Worm (Caenorhabditis elegans) whole organism, midembryonic: Measurements from ENCODE around the gene ZK930.6.

Experiments
- T22C8.4 ChIP-seq: fragments of 200-800 bp; sonication (Bioruptor generic); IDR thresholded peaks from 2 replicates; pipeline ENCODE4 v1.3.6; 2022; ENCODE audit warnings: missing genetic modification characterization, missing compliant biosample characterization
- cog-1 ChIP-seq: sonication (generic microtip); optimal IDR thresholded peaks from 2 replicates; lab custom pipeline; 2016; ENCODE audit warnings: missing genetic modification characterization, missing compliant biosample characterization
- flt-1 ChIP-seq: fragments of 200-800 bp; sonication (Bioruptor generic); IDR thresholded peaks from 2 replicates; pipeline ENCODE4 v1.3.6; 2022; ENCODE audit warnings: missing genetic modification characterization, missing compliant biosample characterization
- klf-2 ChIP-seq: fragments of 200-800 bp; sonication (Bioruptor generic); conservative IDR thresholded peaks from 2 replicates; pipeline ENCODE4 v1.3.6; 2022; ENCODE audit warnings: missing genetic modification reagents, missing genetic modification characterization, missing compliant biosample characterization
- med-1 ChIP-seq: sonication (generic microtip); optimal IDR thresholded peaks from 2 replicates; lab custom pipeline; 2017; ENCODE audit warnings: missing genetic modification characterization, mild to moderate bottlenecking, missing compliant biosample characterization, antibody characterized with exemption, missing genetic modification reagents; ENCODE audit not compliant: insufficient read depth
- ref-1 ChIP-seq: fragments of 200-800 bp; sonication (Bioruptor generic); conservative IDR thresholded peaks from 2 replicates; pipeline ENCODE4 v1.3.6; 2022; ENCODE audit warnings: missing genetic modification reagents, missing genetic modification characterization, missing compliant biosample characterization
- tab-1 ChIP-seq: fragments of 200-800 bp; sonication (Bioruptor generic); IDR thresholded peaks from 2 replicates; pipeline ENCODE4 v1.3.6; 2022; ENCODE audit warnings: missing genetic modification characterization, missing compliant biosample characterization
- ztf-23 ChIP-seq: fragments of 200-800 bp; sonication (Bioruptor generic); IDR thresholded peaks from 2 replicates; pipeline ENCODE4 v1.3.6; 2022; ENCODE audit warnings: missing genetic modification reagents, missing genetic modification characterization, missing compliant biosample characterization
- ztf-29 ChIP-seq: fragments of 200-800 bp; sonication (Bioruptor generic); IDR thresholded peaks from 2 replicates; pipeline ENCODE4 v1.3.6; 2022; ENCODE audit warnings: missing genetic modification reagents, missing genetic modification characterization, missing compliant biosample characterization

Gene ZK930.6

ce11 chrII:11916555-11916941 is 32.8 kb downstream of the ZK930.6 start:
- TF ChIP-seq tab-1 (GFP tag; lab: Robert Waterston, UW) = no peak
- TF ChIP-seq ref-1 (GFP tag; lab: Robert Waterston, UW) = no peak
- TF ChIP-seq klf-2 (GFP tag; lab: Robert Waterston, UW) = no peak
- TF ChIP-seq ztf-29 = no peak
- TF ChIP-seq med-1 = no peak
- no peak for TF ChIP-seq cog-1 (tag; lab: Kevin White, UChicago)
- TF ChIP-seq flt-1 = no peak
- no peak for TF ChIP-seq ztf-23 (GFP tag; lab: Robert Waterston, UW)
- no peak for TF ChIP-seq T22C8.4 (GFP tag; lab: Robert Waterston, UW)

DNA sequence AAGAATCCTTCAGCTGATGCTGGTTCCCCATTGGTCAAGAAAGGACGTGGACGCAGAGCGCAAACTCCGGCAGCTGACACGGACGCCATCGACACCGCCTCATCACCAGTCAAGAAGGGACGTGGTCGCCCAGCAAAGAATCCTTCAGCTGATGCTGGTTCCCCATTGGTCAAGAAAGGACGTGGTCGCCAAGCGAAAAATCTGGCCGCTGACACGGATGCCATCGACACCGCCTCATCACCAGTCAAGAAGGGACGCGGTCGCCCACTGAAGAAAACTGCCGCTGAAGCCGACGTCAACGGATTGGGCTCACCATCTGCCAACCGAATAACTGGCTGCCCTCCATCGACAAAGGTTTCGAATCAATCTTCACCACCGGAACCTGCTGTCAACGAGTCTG is 33.2 kb downstream of the ZK930.6 start:
- TF ChIP-seq klf-2 (GFP tag; lab: Robert Waterston, UW) (no peak), med-1 (no peak), T22C8.4 (GFP tag; lab: Robert Waterston, UW) (no peak), ref-1 (GFP tag; lab: Robert Waterston, UW) (no peak), flt-1 (no peak), ztf-23 (GFP tag; lab: Robert Waterston, UW) (no peak), cog-1 (tag; lab: Kevin White, UChicago) (no peak), ztf-29 (no peak), tab-1 (GFP tag; lab: Robert Waterston, UW) (no peak)

ce11 chrII:11917530-11917952 is 33.8 kb downstream of the ZK930.6 start:
- TF ChIP-seq klf-2 (GFP tag; lab: Robert Waterston, UW) = no peak
- TF ChIP-seq tab-1 (GFP tag; lab: Robert Waterston, UW) = no peak
- TF ChIP-seq ref-1 (GFP tag; lab: Robert Waterston, UW) = no peak
- TF ChIP-seq med-1 = no peak
- TF ChIP-seq cog-1 (tag; lab: Kevin White, UChicago) = no peak
- no peak for TF ChIP-seq T22C8.4 (GFP tag; lab: Robert Waterston, UW)

ce11 chrII:11922757-11923538 is 39.2 kb downstream of the ZK930.6 start:
- TF ChIP-seq ztf-23 (GFP tag; lab: Robert Waterston, UW) (no peak), klf-2 (GFP tag; lab: Robert Waterston, UW) (no peak), flt-1 (no peak), T22C8.4 (GFP tag; lab: Robert Waterston, UW) (no peak)

DNA sequence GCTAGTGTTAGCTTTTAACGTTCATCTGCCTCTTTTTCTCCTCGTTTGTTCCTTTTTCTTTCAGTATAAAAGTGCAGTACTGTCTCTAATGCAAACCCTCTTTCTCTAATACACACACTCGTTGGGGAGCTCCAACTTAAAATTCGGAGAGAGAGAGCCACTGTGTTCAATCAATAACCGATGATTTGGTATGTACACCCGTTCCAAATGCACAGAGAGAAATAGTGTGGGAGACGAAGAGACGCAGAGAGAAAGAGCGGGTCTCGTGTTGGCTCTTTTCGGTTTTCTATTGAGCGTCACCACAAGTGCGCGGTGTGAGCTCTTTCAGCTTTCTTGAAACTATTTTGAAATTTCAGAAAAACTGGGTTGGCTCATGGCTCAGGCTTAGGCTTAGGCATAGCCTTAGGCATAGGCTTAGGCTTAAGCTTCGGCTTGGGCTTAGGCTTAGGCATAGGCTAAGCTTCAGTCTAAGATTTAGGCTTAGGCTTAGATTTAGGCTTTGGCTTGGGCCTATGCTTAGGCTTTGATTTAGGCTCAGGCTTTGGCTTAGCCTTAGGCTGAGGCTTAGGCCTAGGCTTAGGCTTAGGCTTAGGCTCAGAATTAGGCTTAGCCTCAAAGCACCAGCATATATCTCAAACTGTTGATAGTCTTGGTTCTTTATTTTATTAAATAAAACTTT is 40.0 kb downstream of the ZK930.6 start:
- TF ChIP-seq ztf-29 = peak; percentile 65; the same call in 1 of the 2 replicates
- TF ChIP-seq tab-1 (GFP tag; lab: Robert Waterston, UW) = no peak
- TF ChIP-seq ref-1 (GFP tag; lab: Robert Waterston, UW) = 0 out of 2 replicates have a peak, but pooled peaks have one; percentile 12
- TF ChIP-seq klf-2 (GFP tag; lab: Robert Waterston, UW) = no peak
- no peak for TF ChIP-seq flt-1
- no peak for TF ChIP-seq T22C8.4 (GFP tag; lab: Robert Waterston, UW)
- TF ChIP-seq ztf-23 (GFP tag; lab: Robert Waterston, UW) = no peak
- no peak for TF ChIP-seq med-1
- TF ChIP-seq cog-1 (tag; lab: Kevin White, UChicago) = no peak

ce11 chrII:11925203-11925602 is 41.5 kb downstream of the ZK930.6 start:
- no peak for TF ChIP-seq ztf-23 (GFP tag; lab: Robert Waterston, UW)
- no peak for TF ChIP-seq tab-1 (GFP tag; lab: Robert Waterston, UW)
- TF ChIP-seq cog-1 (tag; lab: Kevin White, UChicago) = no peak
- TF ChIP-seq ref-1 (GFP tag; lab: Robert Waterston, UW) = no peak
- no peak for TF ChIP-seq med-1
- no peak for TF ChIP-seq klf-2 (GFP tag; lab: Robert Waterston, UW)
- TF ChIP-seq T22C8.4 (GFP tag; lab: Robert Waterston, UW) = no peak
- no peak for TF ChIP-seq ztf-29
- TF ChIP-seq flt-1 = no peak

ce11 chrII:11926501-11926900 is 42.8 kb downstream of the ZK930.6 start:
- TF ChIP-seq ref-1 (GFP tag; lab: Robert Waterston, UW) (no peak), flt-1 (no peak), ztf-29 (no peak), tab-1 (GFP tag; lab: Robert Waterston, UW) (no peak), med-1 (no peak), T22C8.4 (GFP tag; lab: Robert Waterston, UW) (no peak), klf-2 (GFP tag; lab: Robert Waterston, UW) (no peak), ztf-23 (GFP tag; lab: Robert Waterston, UW) (no peak), cog-1 (tag; lab: Kevin White, UChicago) (no peak)

DNA sequence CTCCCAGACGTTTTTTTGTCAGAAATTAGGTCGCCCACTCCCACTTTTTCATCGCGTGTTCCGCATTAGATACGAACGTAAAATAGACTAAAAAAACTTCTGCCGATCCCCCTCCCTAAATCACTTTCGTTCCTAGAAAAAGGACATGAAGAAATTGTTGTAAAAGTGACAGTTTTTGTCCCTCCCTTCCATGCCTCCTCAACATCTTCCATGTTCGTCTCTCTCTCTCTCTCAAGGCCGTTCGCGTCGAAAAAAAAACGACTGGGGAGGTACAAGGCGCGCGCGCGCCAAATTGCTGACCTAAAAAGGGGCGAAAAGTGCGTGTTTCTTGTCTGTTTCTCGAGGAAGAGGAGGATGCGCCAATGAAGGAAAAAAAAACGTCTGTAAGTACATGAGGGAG is 45.0 kb downstream of the ZK930.6 start:
- TF ChIP-seq flt-1 (no peak), ztf-29 (no peak), med-1 (no peak), T22C8.4 (GFP tag; lab: Robert Waterston, UW) (no peak), cog-1 (tag; lab: Kevin White, UChicago) (no peak), ref-1 (GFP tag; lab: Robert Waterston, UW) (no peak), klf-2 (GFP tag; lab: Robert Waterston, UW) (no peak), ztf-23 (GFP tag; lab: Robert Waterston, UW) (no peak), tab-1 (GFP tag; lab: Robert Waterston, UW) (no peak)

DNA sequence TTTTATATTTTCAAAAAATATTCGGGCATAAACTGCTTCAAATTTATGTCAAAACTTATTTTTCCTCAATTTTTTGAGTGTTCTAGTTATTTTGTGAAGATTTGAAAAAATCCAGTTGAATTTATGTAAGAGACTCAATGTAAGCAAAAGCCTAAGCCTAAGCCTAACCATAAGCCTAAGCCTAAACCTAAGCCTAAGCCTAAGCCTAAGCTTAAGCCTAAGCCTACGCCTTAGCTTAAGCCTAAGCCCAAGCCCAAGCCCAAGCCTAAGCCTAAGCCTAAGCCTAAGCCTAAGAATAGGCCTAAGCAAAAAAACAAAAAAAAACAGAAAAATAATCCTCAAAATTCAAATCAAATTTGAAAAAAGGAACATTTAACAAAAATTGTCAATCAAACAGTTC is 46.4 kb downstream of the ZK930.6 start:
- TF ChIP-seq tab-1 (GFP tag; lab: Robert Waterston, UW) = no peak
- TF ChIP-seq ztf-29 = peak; percentile 52; the same call in 1 of the 2 replicates
- no peak for TF ChIP-seq ztf-23 (GFP tag; lab: Robert Waterston, UW)
